Fruit fly (Drosophila melanogaster) whole organism, embryonic: ENCODE results near the gene CG5850.

ENCODE experiments used
- Atf3 ChIP-seq: fragments of 200-800 bp; sonication (Bioruptor generic); optimal IDR thresholded peaks from 3 replicates; lab custom pipeline; 2016; ENCODE audit warnings: missing biosample characterization, missing genetic modification characterization
- CG10267 ChIP-seq: fragments of 200-800 bp; sonication (Bioruptor generic); optimal IDR thresholded peaks from 2 replicates; lab custom pipeline; 2018; ENCODE audit warnings: missing biosample characterization, mild to moderate bottlenecking, missing genetic modification characterization, moderate library complexity
- CG11456 ChIP-seq: fragments of 200-800 bp; sonication (Bioruptor generic); IDR thresholded peaks from 3 replicates; pipeline ENCODE4 v1.3.6; 2022; ENCODE audit warnings: missing biosample characterization, missing genetic modification characterization
- CG12104 ChIP-seq: fragments of 200-800 bp; sonication (Bioruptor generic); optimal IDR thresholded peaks from 3 replicates; lab custom pipeline; 2016; ENCODE audit warnings: missing biosample characterization, missing genetic modification characterization
- CG12219 ChIP-seq: fragments of 200-800 bp; sonication (Bioruptor generic); optimal IDR thresholded peaks from 3 replicates; lab custom pipeline; 2018; ENCODE audit warnings: missing biosample characterization, mild to moderate bottlenecking, missing genetic modification characterization
- CG12299 ChIP-seq: fragments of 200-800 bp; sonication (Bioruptor generic); optimal IDR thresholded peaks from 2 replicates; lab custom pipeline; 2018; ENCODE audit warnings: missing biosample characterization, mild to moderate bottlenecking, missing genetic modification characterization
- CG12942 ChIP-seq: fragments of 200-800 bp; sonication (Bioruptor generic); optimal IDR thresholded peaks from 3 replicates; lab custom pipeline; 2016; ENCODE audit warnings: missing biosample characterization, missing genetic modification characterization
- CG13123 ChIP-seq: fragments of 200-800 bp; sonication (Bioruptor generic); optimal IDR thresholded peaks from 2 replicates; lab custom pipeline; 2016; ENCODE audit warnings: missing biosample characterization, missing genetic modification characterization
- CG14860 ChIP-seq: fragments of 200-800 bp; sonication (Bioruptor generic); IDR thresholded peaks from 3 replicates; pipeline ENCODE4 v1.3.6; 2022; ENCODE audit warnings: missing biosample characterization, missing genetic modification characterization; ENCODE audit not compliant: partially characterized antibody
- CG15073 ChIP-seq: fragments of 200-800 bp; sonication (Bioruptor generic); optimal IDR thresholded peaks from 2 replicates; lab custom pipeline; 2016; ENCODE audit warnings: missing biosample characterization, missing genetic modification characterization
- CG17186 ChIP-seq: fragments of 200-800 bp; sonication (Bioruptor generic); optimal IDR thresholded peaks from 3 replicates; lab custom pipeline; 2017; ENCODE audit warnings: missing biosample characterization, missing genetic modification reagents, missing genetic modification characterization
- CG18599 ChIP-seq: fragments of 200-800 bp; sonication (Bioruptor generic); optimal IDR thresholded peaks from 3 replicates; lab custom pipeline; 2017; ENCODE audit warnings: missing biosample characterization, missing genetic modification characterization, mild to moderate bottlenecking, moderate library complexity, missing genetic modification reagents
- CG4328 ChIP-seq: fragments of 200-800 bp; sonication (Bioruptor generic); optimal IDR thresholded peaks from 3 replicates; lab custom pipeline; 2017; ENCODE audit warnings: missing biosample characterization, missing genetic modification reagents, missing genetic modification characterization
- CG6689 ChIP-seq: fragments of 200-800 bp; sonication (Bioruptor generic); IDR thresholded peaks from 2 replicates; pipeline ENCODE4 v1.3.6; 2022; ENCODE audit warnings: missing biosample characterization, missing genetic modification characterization
- CG7271 ChIP-seq: fragments of 200-800 bp; sonication (Bioruptor generic); optimal IDR thresholded peaks from 2 replicates; lab custom pipeline; 2018; ENCODE audit warnings: missing biosample characterization, mild to moderate bottlenecking, missing genetic modification characterization, moderate library complexity
- Dip3 ChIP-seq: fragments of 200-800 bp; sonication (Bioruptor generic); optimal IDR thresholded peaks from 3 replicates; lab custom pipeline; 2016; ENCODE audit warnings: missing biosample characterization, missing genetic modification characterization
- Dref ChIP-seq: fragments of 200-800 bp; sonication (Bioruptor generic); IDR thresholded peaks from 2 replicates; pipeline ENCODE4 v1.3.6; 2022; ENCODE audit warnings: missing biosample characterization, missing genetic modification characterization
- Drgx ChIP-seq: fragments of 200-800 bp; sonication (Bioruptor generic); IDR thresholded peaks from 2 replicates; pipeline ENCODE4 v1.3.6; 2022; ENCODE audit warnings: missing biosample characterization, missing genetic modification characterization
- Ets65A ChIP-seq: fragments of 200-800 bp; sonication (Bioruptor generic); peaks from one replicate; lab custom pipeline; 2016; ENCODE audit warnings: missing biosample characterization, missing genetic modification characterization
- Hmx ChIP-seq: fragments of 200-800 bp; sonication (Bioruptor generic); optimal IDR thresholded peaks from 2 replicates; lab custom pipeline; 2016; ENCODE audit warnings: missing biosample characterization, missing genetic modification characterization
- Lhr ChIP-seq: fragments of 200-800 bp; sonication (Bioruptor generic); optimal IDR thresholded peaks from 3 replicates; lab custom pipeline; 2017; ENCODE audit warnings: mild to moderate bottlenecking, missing biosample characterization, missing genetic modification reagents, missing genetic modification characterization
- Med ChIP-seq: fragments of 200-800 bp; sonication (Bioruptor generic); peaks from one replicate; lab custom pipeline; 2016; ENCODE audit warnings: missing biosample characterization, missing genetic modification characterization, mild to moderate bottlenecking, inconsistent platforms, moderate library complexity
- Spps ChIP-seq: fragments of 200-800 bp; sonication (Bioruptor generic); optimal IDR thresholded peaks from 2 replicates; lab custom pipeline; 2018; ENCODE audit warnings: missing biosample characterization, mild to moderate bottlenecking, missing genetic modification characterization
- Usf ChIP-seq: fragments of 200-800 bp; sonication (Bioruptor generic); optimal IDR thresholded peaks from 2 replicates; lab custom pipeline; 2017; ENCODE audit warnings: missing genotype, missing biosample characterization, missing genetic modification characterization
- ab ChIP-seq: fragments of 200-800 bp; sonication (Bioruptor generic); optimal IDR thresholded peaks from 2 replicates; lab custom pipeline; 2016; ENCODE audit warnings: missing biosample characterization, missing genetic modification characterization
- ara ChIP-seq: fragments of 200-800 bp; sonication (Bioruptor generic); IDR thresholded peaks from 2 replicates; pipeline ENCODE4 v1.3.6; 2022; ENCODE audit warnings: missing biosample characterization, missing genetic modification characterization
- cad ChIP-seq: fragments of >200 bp; optimal IDR thresholded peaks from 2 replicates; lab custom pipeline; 2017; ENCODE audit warnings: missing biosample characterization, missing genetic modification characterization
- caup ChIP-seq: fragments of 200-800 bp; sonication (Bioruptor generic); optimal IDR thresholded peaks from 3 replicates; lab custom pipeline; 2017; ENCODE audit warnings: missing biosample characterization, mild to moderate bottlenecking, missing genetic modification characterization, moderate library complexity; ENCODE audit not compliant: severe bottlenecking
- cg ChIP-seq: fragments of 200-800 bp; sonication (Bioruptor generic); optimal IDR thresholded peaks from 3 replicates; lab custom pipeline; 2019; ENCODE audit warnings: missing biosample characterization, mild to moderate bottlenecking, missing genetic modification characterization, moderate library complexity
- chinmo ChIP-seq: fragments of 200-800 bp; sonication (Bioruptor generic); IDR thresholded peaks from 4 replicates; pipeline ENCODE4 v1.3.6; 2022; ENCODE audit warnings: missing biosample characterization, missing genetic modification characterization; ENCODE audit not compliant: partially characterized antibody
- crol ChIP-seq: fragments of 200-800 bp; sonication (Bioruptor generic); IDR thresholded peaks from 2 replicates; pipeline ENCODE4 v1.3.6; 2022; ENCODE audit warnings: missing biosample characterization, missing genetic modification characterization
- disco-r ChIP-seq: fragments of 200-800 bp; sonication (Bioruptor generic); optimal IDR thresholded peaks from 2 replicates; lab custom pipeline; 2016; ENCODE audit warnings: missing biosample characterization, missing genetic modification characterization
- esg ChIP-seq: fragments of 200-800 bp; sonication (Bioruptor generic); conservative IDR thresholded peaks from 2 replicates; pipeline ENCODE4 v1.3.6; 2022; ENCODE audit warnings: missing biosample characterization, missing genetic modification characterization
- fd64A ChIP-seq: fragments of 200-800 bp; sonication (Bioruptor generic); optimal IDR thresholded peaks from 3 replicates; lab custom pipeline; 2018; ENCODE audit warnings: missing biosample characterization, mild to moderate bottlenecking, missing genetic modification characterization
- grau ChIP-seq: fragments of 200-800 bp; optimal IDR thresholded peaks from 3 replicates; lab custom pipeline; 2019; ENCODE audit warnings: missing biosample characterization, mild to moderate bottlenecking, missing genetic modification characterization, moderate library complexity
- gsb ChIP-seq: fragments of 200-800 bp; sonication (Bioruptor generic); IDR thresholded peaks from 2 replicates; pipeline ENCODE4 v1.3.6; 2022; ENCODE audit warnings: missing biosample characterization, missing genetic modification characterization
- mirr ChIP-seq: fragments of 200-800 bp; sonication (Bioruptor generic); optimal IDR thresholded peaks from 3 replicates; lab custom pipeline; 2018; ENCODE audit warnings: missing biosample characterization, mild to moderate bottlenecking, missing genetic modification characterization
- nerfin-2 ChIP-seq: fragments of 200-800 bp; sonication (Bioruptor generic); IDR thresholded peaks from 2 replicates; pipeline ENCODE4 v1.3.6; 2022; ENCODE audit warnings: missing biosample characterization, missing genetic modification characterization; ENCODE audit not compliant: partially characterized antibody
- odd ChIP-seq: fragments of 200-800 bp; sonication (Bioruptor generic); optimal IDR thresholded peaks from 2 replicates; lab custom pipeline; 2017; ENCODE audit warnings: missing biosample characterization, mild to moderate bottlenecking, missing genetic modification characterization
- pb ChIP-seq: fragments of 200-800 bp; sonication (Bioruptor generic); optimal IDR thresholded peaks from 3 replicates; lab custom pipeline; 2016; ENCODE audit warnings: missing biosample characterization, missing genetic modification characterization
- peb ChIP-seq: fragments of 200-800 bp; sonication (Bioruptor generic); IDR thresholded peaks from 2 replicates; pipeline ENCODE4 v1.3.6; 2022; ENCODE audit warnings: missing biosample characterization, missing genetic modification characterization
- pfk ChIP-seq: fragments of 200-800 bp; sonication (Bioruptor generic); optimal IDR thresholded peaks from 2 replicates; lab custom pipeline; 2018; ENCODE audit warnings: missing biosample characterization, mild to moderate bottlenecking, missing genetic modification characterization, moderate library complexity
- pho ChIP-seq: fragments of 200-800 bp; sonication (Bioruptor generic); optimal IDR thresholded peaks from 2 replicates; lab custom pipeline; 2016; ENCODE audit warnings: missing biosample characterization, missing genetic modification characterization
- pum ChIP-seq: fragments of 200-800 bp; sonication (Bioruptor generic); optimal IDR thresholded peaks from 2 replicates; lab custom pipeline; 2016; ENCODE audit warnings: missing biosample characterization, missing genetic modification characterization
- schlank ChIP-seq: fragments of 200-800 bp; sonication (Bioruptor generic); optimal IDR thresholded peaks from 2 replicates; lab custom pipeline; 2018; ENCODE audit warnings: missing biosample characterization, mild to moderate bottlenecking, missing genetic modification characterization
- sisA ChIP-seq: fragments of 200-800 bp; sonication (Bioruptor generic); IDR thresholded peaks from 2 replicates; pipeline ENCODE4 v1.3.6; 2022; ENCODE audit warnings: missing biosample characterization, missing genetic modification characterization
- z ChIP-seq: fragments of 200-800 bp; sonication (Bioruptor generic); IDR thresholded peaks from 3 replicates; pipeline ENCODE4 v1.3.6; 2022; ENCODE audit warnings: missing biosample characterization, missing genetic modification characterization
- zen ChIP-seq: fragments of 200-800 bp; sonication (Bioruptor generic); optimal IDR thresholded peaks from 3 replicates; lab custom pipeline; 2018; ENCODE audit warnings: missing biosample characterization, mild to moderate bottlenecking, missing genetic modification characterization, moderate library complexity

Gene CG5850

dm6 chr2L:9956993-9957652 is 6.6 kb downstream of the CG5850 start, which contains the start of the genes CG4658 and CG5846 (continued):
- peak; percentile 93 for TF ChIP-seq esg (GFP tag; lab: Robert Waterston, UW)
- TF ChIP-seq gsb, result peak; percentile 80

- TF ChIP-seq disco-r (GFP tag; lab: Kevin White, UChicago) (no peak), zen (tag; lab: Kevin White, UChicago) (no peak), CG12942 (GFP tag; lab: Kevin White, UChicago) (no peak), crol (GFP tag; lab: Robert Waterston, UW) (no peak), z (GFP tag; lab: Robert Waterston, UW) (no peak), cad (GFP tag; lab: Kevin White, UChicago) (no peak), Ets65A (peak; percentile 60), Dref (0 out of 2 replicates have a peak, but pooled peaks have one; percentile 28), Spps (tag; lab: Kevin White, UChicago) (no peak), Dip3 (GFP tag; lab: Kevin White, UChicago) (no peak), CG17186 (no peak), Med (GFP tag; lab: Kevin White, UChicago) (peak; percentile 55), pho (GFP tag; lab: Kevin White, UChicago) (no peak), schlank (tag; lab: Kevin White, UChicago) (no peak)
These were observed 9.1 kb downstream of the CG5850 start for dm6 chr2L:9954696-9955095.

- peak; percentile 78 for TF ChIP-seq peb (GFP tag; lab: Robert Waterston, UW)
- TF ChIP-seq pb (GFP tag; lab: Kevin White, UChicago), result no peak
- TF ChIP-seq nerfin-2 (GFP tag; lab: Robert Waterston, UW), result no peak
- TF ChIP-seq ara (GFP tag; lab: Robert Waterston, UW), result peak; percentile 89
- peak; percentile 29 for TF ChIP-seq Atf3 (GFP tag; lab: Kevin White, UChicago)
- no peak for TF ChIP-seq fd64A (GFP tag; lab: Kevin White, UChicago)
- no peak for TF ChIP-seq CG14860 (GFP tag; lab: Robert Waterston, UW)
- peak; percentile 82 for TF ChIP-seq CG12299
- TF ChIP-seq caup, result peak; percentile 90
- TF ChIP-seq sisA (GFP tag; lab: Robert Waterston, UW), result peak; percentile 79
- peak; percentile 70 for TF ChIP-seq CG12219 (GFP tag; lab: Kevin White, UChicago)
- peak; percentile 93 for TF ChIP-seq CG6689 (GFP tag; lab: Robert Waterston, UW)
- TF ChIP-seq CG13123, result peak; percentile 75
- peak; percentile 40 for TF ChIP-seq pum (GFP tag; lab: Kevin White, UChicago)
- TF ChIP-seq pfk (GFP tag; lab: Kevin White, UChicago), result no peak
- no peak for TF ChIP-seq ab (GFP tag; lab: Kevin White, UChicago)
- TF ChIP-seq Hmx, result no peak
- no peak for TF ChIP-seq cg (GFP tag; lab: Kevin White, UChicago)
- TF ChIP-seq CG15073 (GFP tag; lab: Kevin White, UChicago), result peak; percentile 57
- peak; percentile 79 for TF ChIP-seq Lhr (GFP tag; lab: Kevin White, UChicago)
- peak; percentile 27 for TF ChIP-seq mirr (GFP tag; lab: Kevin White, UChicago)
- no peak for TF ChIP-seq chinmo (GFP tag; lab: Robert Waterston, UW)
- peak; percentile 91 for TF ChIP-seq CG12104 (GFP tag; lab: Kevin White, UChicago)
- TF ChIP-seq CG7271 (tag; lab: Kevin White, UChicago), result peak; percentile 93
- TF ChIP-seq CG4328 (GFP tag; lab: Kevin White, UChicago), result peak; percentile 76
- peak; percentile 57 for TF ChIP-seq Usf (GFP tag; lab: Kevin White, UChicago)
- TF ChIP-seq CG10267 (tag; lab: Kevin White, UChicago), result peak; percentile 99
- TF ChIP-seq odd (GFP tag; lab: Kevin White, UChicago), result peak; percentile 82
- peak; percentile 96 for TF ChIP-seq CG18599 (GFP tag; lab: Kevin White, UChicago)
- TF ChIP-seq Drgx, result peak; percentile 91
- TF ChIP-seq grau (tag; lab: Kevin White, UChicago), result peak; percentile 93
- TF ChIP-seq CG11456 (GFP tag; lab: Robert Waterston, UW), result peak; percentile 83
These were observed 9.6 kb downstream of the CG5850 start, which contains the start of the genes CG13126 and CG4709 for dm6 chr2L:9954119-9954518. Gene CG13126, minus strand, starts transcription at chr2L:9954181. Gene CG4709, plus strand, starts transcription at chr2L:9954325.
